Fruit fly (Drosophila melanogaster) whole organism, prepupa: ENCODE measurements around the gene chinmo.

Experiments
- CG10631 ChIP-seq: fragments of 200-800 bp; sonication (Bioruptor generic); optimal IDR thresholded peaks from 2 replicates; lab custom pipeline; 2016; ENCODE audit warnings: missing biosample characterization, missing genetic modification characterization
- CG10669 ChIP-seq: fragments of 200-800 bp; sonication (Bioruptor generic); optimal IDR thresholded peaks from 3 replicates; lab custom pipeline; 2018; ENCODE audit warnings: missing biosample characterization, mild to moderate bottlenecking, missing genetic modification characterization, moderate library complexity
- CG11294 ChIP-seq: fragments of 200-800 bp; sonication (Bioruptor generic); IDR thresholded peaks from 2 replicates; pipeline ENCODE4 v1.3.6; 2022; ENCODE audit warnings: missing biosample characterization, missing genetic modification characterization
- CG11762 ChIP-seq: fragments of 200-800 bp; sonication (Bioruptor generic); optimal IDR thresholded peaks from 3 replicates; lab custom pipeline; 2016; ENCODE audit warnings: missing biosample characterization, missing genetic modification characterization; ENCODE audit not compliant: insufficient read depth
- CG11902 ChIP-seq: fragments of 200-800 bp; sonication (Bioruptor generic); optimal IDR thresholded peaks from 3 replicates; lab custom pipeline; 2016; ENCODE audit warnings: missing biosample characterization, missing genetic modification characterization
- CG15336 ChIP-seq: fragments of 200-800 bp; sonication (Bioruptor generic); IDR thresholded peaks from 2 replicates; pipeline ENCODE4 v1.3.6; 2022; ENCODE audit warnings: missing biosample characterization, missing genetic modification characterization
- CG16779 ChIP-seq: fragments of 200-800 bp; sonication (Bioruptor generic); optimal IDR thresholded peaks from 3 replicates; lab custom pipeline; 2017; ENCODE audit warnings: missing biosample characterization, mild to moderate bottlenecking, missing genetic modification characterization
- CG31627 ChIP-seq: fragments of 200-800 bp; sonication (Bioruptor generic); optimal IDR thresholded peaks from 3 replicates; lab custom pipeline; 2016; ENCODE audit warnings: missing biosample characterization, missing genetic modification characterization
- CG32006 ChIP-seq: fragments of 200-800 bp; sonication (Bioruptor generic); optimal IDR thresholded peaks from 3 replicates; lab custom pipeline; 2017; ENCODE audit warnings: missing biosample characterization, mild to moderate bottlenecking, missing genetic modification characterization
- CG3919 ChIP-seq: fragments of 200-800 bp; sonication (Bioruptor generic); optimal IDR thresholded peaks from 3 replicates; lab custom pipeline; 2016; ENCODE audit warnings: missing biosample characterization, missing genetic modification characterization
- CG4318 ChIP-seq: fragments of 200-800 bp; sonication (Bioruptor generic); optimal IDR thresholded peaks from 3 replicates; lab custom pipeline; 2017; ENCODE audit warnings: missing biosample characterization, mild to moderate bottlenecking, missing genetic modification characterization
- CG6163 ChIP-seq: fragments of 200-800 bp; sonication (Bioruptor generic); IDR thresholded peaks from 3 replicates; pipeline ENCODE4 v1.3.6; 2022; ENCODE audit warnings: missing biosample characterization, missing genetic modification characterization
- CG6276 ChIP-seq: fragments of 200-800 bp; sonication (Bioruptor generic); optimal IDR thresholded peaks from 2 replicates; lab custom pipeline; 2017; ENCODE audit warnings: missing biosample characterization, mild to moderate bottlenecking, missing genetic modification characterization
- CG7368 ChIP-seq: fragments of 200-800 bp; sonication (Bioruptor generic); optimal IDR thresholded peaks from 3 replicates; lab custom pipeline; 2016; ENCODE audit warnings: missing biosample characterization, missing genetic modification characterization
- CG8319 ChIP-seq: fragments of 200-800 bp; sonication (Bioruptor generic); optimal IDR thresholded peaks from 3 replicates; lab custom pipeline; 2016; ENCODE audit warnings: missing biosample characterization, missing genetic modification characterization
- Eip75B ChIP-seq: fragments of 200-800 bp; sonication (Bioruptor generic); optimal IDR thresholded peaks from 3 replicates; lab custom pipeline; 2016; ENCODE audit warnings: missing biosample characterization, missing genetic modification characterization
- Gug ChIP-seq: fragments of 200-800 bp; sonication (Bioruptor generic); IDR thresholded peaks from 2 replicates; pipeline ENCODE4 v1.3.6; 2022; ENCODE audit warnings: missing biosample characterization, missing genetic modification characterization
- Hr39 ChIP-seq: fragments of 200-800 bp; sonication (Bioruptor generic); optimal IDR thresholded peaks from 2 replicates; lab custom pipeline; 2016; ENCODE audit warnings: missing biosample characterization, missing genetic modification characterization
- Hr4 ChIP-seq: fragments of 200-800 bp; sonication (Bioruptor generic); optimal IDR thresholded peaks from 3 replicates; lab custom pipeline; 2016; ENCODE audit warnings: missing biosample characterization, missing genetic modification characterization
- Lpt ChIP-seq: fragments of 200-800 bp; sonication (Bioruptor generic); optimal IDR thresholded peaks from 3 replicates; lab custom pipeline; 2016; ENCODE audit warnings: missing biosample characterization, missing genetic modification characterization
- OdsH ChIP-seq: fragments of 200-800 bp; sonication (Bioruptor generic); optimal IDR thresholded peaks from 3 replicates; lab custom pipeline; 2016; ENCODE audit warnings: missing biosample characterization, missing genetic modification characterization
- Sox102F ChIP-seq: fragments of 200-800 bp; sonication (Bioruptor generic); optimal IDR thresholded peaks from 2 replicates; lab custom pipeline; 2016; ENCODE audit warnings: missing biosample characterization, mild to moderate bottlenecking, missing genetic modification characterization
- Sox14 ChIP-seq: fragments of 200-800 bp; sonication (Bioruptor generic); optimal IDR thresholded peaks from 3 replicates; lab custom pipeline; 2016; ENCODE audit warnings: missing biosample characterization, missing genetic modification characterization
- Sox15 ChIP-seq: fragments of 200-800 bp; sonication (Bioruptor generic); optimal IDR thresholded peaks from 3 replicates; lab custom pipeline; 2016; ENCODE audit warnings: missing biosample characterization, missing genetic modification characterization
- achi ChIP-seq: fragments of 200-800 bp; sonication (Bioruptor generic); optimal IDR thresholded peaks from 3 replicates; lab custom pipeline; 2016; ENCODE audit warnings: missing biosample characterization, missing genetic modification characterization
- acj6 ChIP-seq: fragments of 200-800 bp; sonication (Bioruptor generic); optimal IDR thresholded peaks from 3 replicates; lab custom pipeline; 2016; ENCODE audit warnings: missing biosample characterization, missing genetic modification characterization
- cyc ChIP-seq: fragments of 200-800 bp; sonication (Bioruptor generic); optimal IDR thresholded peaks from 3 replicates; lab custom pipeline; 2016; ENCODE audit warnings: missing biosample characterization, missing genetic modification characterization
- dsx ChIP-seq: fragments of 200-800 bp; optimal IDR thresholded peaks from 3 replicates; lab custom pipeline; 2019; ENCODE audit warnings: missing biosample characterization, mild to moderate bottlenecking, missing genetic modification characterization, moderate library complexity; ENCODE audit not compliant: poor library complexity, severe bottlenecking
- eg ChIP-seq: fragments of 200-800 bp; sonication (Bioruptor generic); IDR thresholded peaks from 3 replicates; pipeline ENCODE4 v1.3.6; 2022; ENCODE audit warnings: missing biosample characterization, missing genetic modification characterization
- fkh ChIP-seq: fragments of 200-800 bp; sonication (Bioruptor generic); optimal IDR thresholded peaks from 3 replicates; lab custom pipeline; 2017; ENCODE audit warnings: missing biosample characterization, mild to moderate bottlenecking, missing genetic modification characterization, moderate library complexity
- lz ChIP-seq: fragments of 200-800 bp; sonication (Bioruptor generic); optimal IDR thresholded peaks from 3 replicates; lab custom pipeline; 2016; ENCODE audit warnings: missing biosample characterization, missing genetic modification characterization
- net ChIP-seq: fragments of 200-800 bp; sonication (Bioruptor generic); optimal IDR thresholded peaks from 3 replicates; lab custom pipeline; 2016; ENCODE audit warnings: missing biosample characterization, missing genetic modification characterization
- pdm3 ChIP-seq: fragments of 200-800 bp; sonication (Bioruptor generic); optimal IDR thresholded peaks from 3 replicates; lab custom pipeline; 2016; ENCODE audit warnings: missing biosample characterization, missing genetic modification characterization
- salr ChIP-seq, 2 experiments: fragments of 200-800 bp; sonication (Bioruptor generic); optimal IDR thresholded peaks; 3 replicates each; lab custom pipeline; 2016 to 2018; ENCODE audit warnings: missing biosample characterization in 2 of 2, missing genetic modification characterization in 2 of 2, mild to moderate bottlenecking in 1 of 2
- ss ChIP-seq, 2 experiments: fragments of 200-800 bp; sonication (Bioruptor generic); optimal IDR thresholded peaks; 2 replicates in 1 of 2; 3 replicates in 1 of 2; lab custom pipeline; 2017 to 2018; ENCODE audit warnings: mild to moderate bottlenecking in 2 of 2, missing biosample characterization in 2 of 2, missing genetic modification characterization in 2 of 2, moderate library complexity in 1 of 2
- svp ChIP-seq: fragments of 200-800 bp; sonication (Bioruptor generic); peaks from one replicate; lab custom pipeline; 2016; ENCODE audit warnings: missing biosample characterization, missing genetic modification characterization
- topi ChIP-seq: fragments of 200-800 bp; sonication (Bioruptor generic); optimal IDR thresholded peaks from 3 replicates; lab custom pipeline; 2016; ENCODE audit warnings: missing biosample characterization, missing genetic modification characterization
- vri ChIP-seq: fragments of 200-800 bp; sonication (Bioruptor generic); optimal IDR thresholded peaks from 3 replicates; lab custom pipeline; 2016; ENCODE audit warnings: missing biosample characterization, mild to moderate bottlenecking, missing genetic modification characterization

Gene chinmo

dm6 chr2L:1629206-1629959 lies 21.7 kb upstream of the chinmo start (continued):
- no peak for TF ChIP-seq Eip75B (GFP tag; lab: Kevin White, UChicago)
- no peak for TF ChIP-seq ss (GFP tag; optimal IDR thresholded peaks at IDR 0.05; lab: Kevin White, UChicago)
- no peak for TF ChIP-seq Sox15 (GFP tag; lab: Kevin White, UChicago)
- TF ChIP-seq CG15336 (GFP tag; lab: Robert Waterston, UW), result peak; percentile 75
- TF ChIP-seq pdm3 (GFP tag; lab: Kevin White, UChicago), result peak; percentile 19
- no peak for TF ChIP-seq lz (GFP tag; lab: Kevin White, UChicago)
- no peak for TF ChIP-seq CG11902 (GFP tag; lab: Kevin White, UChicago)
- no peak for TF ChIP-seq topi (GFP tag; lab: Kevin White, UChicago)
- peak; percentile 47; the same call in 1 of the 2 replicates for TF ChIP-seq CG11294 (GFP tag; lab: Robert Waterston, UW)
- TF ChIP-seq net (GFP tag; lab: Kevin White, UChicago), result no peak
- peak in 1 of 2 experiments; percentile 28 for TF ChIP-seq salr (GFP tag; optimal IDR thresholded peaks at IDR 0.05; lab: Kevin White, UChicago)
- TF ChIP-seq CG4318, result peak; percentile 47
- peak; percentile 51 for TF ChIP-seq CG6276 (GFP tag; lab: Kevin White, UChicago)
- no peak for TF ChIP-seq CG8319 (GFP tag; lab: Kevin White, UChicago)
- TF ChIP-seq CG6163 (GFP tag; lab: Robert Waterston, UW), result peak; percentile 24; the same call in 1 of the 3 replicates
- TF ChIP-seq CG7368 (GFP tag; lab: Kevin White, UChicago), result no peak
- peak; percentile 12 for TF ChIP-seq achi (GFP tag; lab: Kevin White, UChicago)

- TF ChIP-seq salr (GFP tag; optimal IDR thresholded peaks at IDR 0.05; lab: Kevin White, UChicago) (no peak), lz (GFP tag; lab: Kevin White, UChicago) (no peak), svp (GFP tag; lab: Kevin White, UChicago) (peak; percentile 8), CG4318 (no peak), CG11902 (GFP tag; lab: Kevin White, UChicago) (no peak), net (GFP tag; lab: Kevin White, UChicago) (no peak), CG11762 (no peak)
Measured at dm6 chr2L:1630576-1630975, 20.5 kb upstream of the chinmo start.

- TF ChIP-seq svp (GFP tag; lab: Kevin White, UChicago) (peak; percentile 92), eg (GFP tag; lab: Robert Waterston, UW) (no peak), vri (GFP tag; lab: Kevin White, UChicago) (peak; percentile 86), Hr39 (GFP tag; lab: Kevin White, UChicago) (no peak)
- TF ChIP-seq, all 60 proteins: peak for 2
Measured at dm6 chr2L:1631441-1632313, 19.4 kb upstream of the chinmo start.

dm6 chr2L:1632730-1633172 lies 18.3 kb upstream of the chinmo start:
- TF ChIP-seq eg (GFP tag; lab: Robert Waterston, UW) (peak; percentile 89), CG6276 (GFP tag; lab: Kevin White, UChicago) (peak; percentile 44), salr (GFP tag; optimal IDR thresholded peaks at IDR 0.05; lab: Kevin White, UChicago) (no peak), CG11294 (GFP tag; lab: Robert Waterston, UW) (peak; percentile 85), cyc (GFP tag; lab: Kevin White, UChicago) (peak; percentile 9), CG31627 (GFP tag; lab: Kevin White, UChicago) (peak; percentile 6), CG10631 (GFP tag; lab: Kevin White, UChicago) (peak; percentile 17), CG3919 (GFP tag; lab: Kevin White, UChicago) (peak; percentile 44), CG15336 (GFP tag; lab: Robert Waterston, UW) (peak; percentile 87), svp (GFP tag; lab: Kevin White, UChicago) (peak; percentile 76), CG4318 (peak; percentile 38), Hr39 (GFP tag; lab: Kevin White, UChicago) (peak; percentile 42), Gug (GFP tag; lab: Robert Waterston, UW) (peak; percentile 70), Sox102F (GFP tag; lab: Kevin White, UChicago) (no peak), CG11902 (GFP tag; lab: Kevin White, UChicago) (peak; percentile 0), lz (GFP tag; lab: Kevin White, UChicago) (peak; percentile 19), Hr4 (GFP tag; lab: Kevin White, UChicago) (peak; percentile 51), CG32006 (GFP tag; lab: Kevin White, UChicago) (peak; percentile 76), CG11762 (no peak), fkh (GFP tag; lab: Kevin White, UChicago) (peak; percentile 88), vri (GFP tag; lab: Kevin White, UChicago) (peak; percentile 57), acj6 (GFP tag; lab: Kevin White, UChicago) (peak; percentile 18), Sox14 (GFP tag; lab: Kevin White, UChicago) (peak; percentile 1), CG10669 (GFP tag; lab: Kevin White, UChicago) (no peak), OdsH (GFP tag; lab: Kevin White, UChicago) (peak; percentile 50), Lpt (GFP tag; lab: Kevin White, UChicago) (peak; percentile 33), Sox15 (GFP tag; lab: Kevin White, UChicago) (no peak), CG6163 (GFP tag; lab: Robert Waterston, UW) (peak; percentile 82), dsx (GFP tag; lab: Kevin White, UChicago) (peak; percentile 76), CG8319 (GFP tag; lab: Kevin White, UChicago) (no peak), CG16779 (no peak)
